Worm (Caenorhabditis elegans): ENCODE data around the gene cgt-1.

DNA sequence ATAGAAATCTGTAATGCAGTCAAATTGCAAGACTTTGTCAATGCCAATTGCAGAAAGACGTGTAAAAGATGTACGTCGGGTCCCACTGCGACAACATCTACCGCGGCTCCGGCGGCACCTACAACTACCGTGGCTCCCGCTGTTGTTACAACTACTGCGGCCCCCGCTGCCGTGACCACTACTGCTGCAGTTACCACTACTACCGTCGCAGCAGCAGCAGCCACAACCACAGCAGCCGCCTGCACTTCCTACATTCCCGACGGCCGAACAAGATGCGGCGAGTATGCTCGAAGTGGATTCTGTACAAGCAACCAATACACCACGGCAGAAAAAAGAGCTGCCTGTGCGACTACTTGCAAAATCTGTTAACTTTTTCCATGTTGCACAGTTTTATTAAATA is 26.1 kb upstream of the cgt-1 start:
- TF ChIP-seq ceh-13 (GFP tag; optimal IDR thresholded peaks at IDR 0.05), result no peak
- no peak for TF ChIP-seq flt-1 (GFP tag; IDR thresholded peaks at IDR 0.05)
- no peak for TF ChIP-seq ama-1 (optimal IDR thresholded peaks at IDR 0.05)
- TF ChIP-seq ceh-36 (tag; optimal IDR thresholded peaks at IDR 0.05), result no peak
- no peak for TF ChIP-seq B0310.2 (tag; optimal IDR thresholded peaks at IDR 0.05)
- TF ChIP-seq aly-1 (tag; optimal IDR thresholded peaks at IDR 0.05), result no peak
- TF ChIP-seq F13C5.2 (tag; optimal IDR thresholded peaks at IDR 0.05), result no peak
- TF ChIP-seq sea-1 (GFP tag; conservative IDR thresholded peaks at IDR 0.05), result no peak
- TF ChIP-seq hmg-4 (GFP tag; optimal IDR thresholded peaks at IDR 0.05), result no peak
- TF ChIP-seq hmbx-1 (tag; optimal IDR thresholded peaks at IDR 0.05), result no peak
- TF ChIP-seq tbx-37 (GFP tag; conservative IDR thresholded peaks at IDR 0.05), result no peak
- no peak for TF ChIP-seq tbx-11 (GFP tag; IDR thresholded peaks at IDR 0.05)
- no peak for TF ChIP-seq hnd-1 (tag; optimal IDR thresholded peaks at IDR 0.05)
- TF ChIP-seq pes-1 (GFP tag; IDR thresholded peaks at IDR 0.05), result no peak

Data from whole organism, early embryonic.